Worm (Caenorhabditis elegans): Measurements from ENCODE around the gene evl-18.

Gene evl-18

DNA sequence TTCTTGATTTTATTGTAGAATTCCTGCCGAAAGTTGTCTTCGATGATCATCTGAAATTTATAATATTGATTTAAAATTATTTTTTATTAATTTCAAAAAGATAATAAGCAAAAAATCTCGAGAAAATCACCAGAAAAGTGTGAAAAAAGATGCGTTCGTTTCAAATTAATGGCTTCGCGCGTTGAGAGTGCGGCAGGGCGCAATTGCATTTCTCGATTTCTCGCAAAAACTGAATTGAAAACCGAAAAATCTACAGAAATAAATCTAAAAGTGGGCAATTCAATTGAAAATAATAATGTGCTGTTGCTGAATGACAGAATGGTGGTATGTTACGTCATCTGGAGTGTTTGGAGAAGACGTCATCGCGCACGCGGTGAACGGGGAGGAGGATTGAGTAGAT is at the start of gene evl-18:
Gene evl-18, minus strand, starts transcription at position 50 of the 400 bp plus-strand sequence.
- no peak for TF ChIP-seq ceh-34 (tag; optimal IDR thresholded peaks at IDR 0.05)
- no peak for TF ChIP-seq syd-9 (tag; optimal IDR thresholded peaks at IDR 0.05)
- no peak for TF ChIP-seq che-1 (tag; optimal IDR thresholded peaks at IDR 0.05)
- TF ChIP-seq hlh-30 (tag; optimal IDR thresholded peaks at IDR 0.05; ENCODE audit: insufficient read depth), result no peak
- no peak for TF ChIP-seq ttx-3 (tag; optimal IDR thresholded peaks at IDR 0.05)
- no peak for TF ChIP-seq nhr-232 (tag; optimal IDR thresholded peaks at IDR 0.05)
- TF ChIP-seq pag-3 (tag; optimal IDR thresholded peaks at IDR 0.05; ENCODE audit: borderline replicate concordance), result no peak

DNA sequence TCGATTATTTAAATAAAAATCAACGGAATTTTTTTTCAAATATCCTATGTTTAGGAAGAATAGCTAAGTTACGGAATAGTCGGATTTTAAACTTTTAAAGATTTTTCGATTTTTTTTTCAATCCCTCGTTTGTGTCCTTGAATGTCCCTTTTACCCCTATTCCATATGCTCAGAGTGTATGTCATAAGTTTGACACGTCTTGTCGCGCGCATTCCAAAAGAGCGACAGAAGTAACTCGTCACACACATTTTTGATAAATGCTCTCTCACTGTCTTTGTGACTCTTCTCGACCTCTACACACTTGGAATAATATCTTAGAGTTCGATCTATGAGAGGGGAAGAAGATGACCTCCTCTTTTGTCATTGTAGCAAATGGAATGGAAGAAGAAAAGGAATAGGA is 49.1 kb upstream of the evl-18 start:
- peak; percentile 37 for TF ChIP-seq unc-55 (GFP tag; optimal IDR thresholded peaks at IDR 0.05)
- no peak for TF ChIP-seq lin-11 (tag; optimal IDR thresholded peaks at IDR 0.05)
- TF ChIP-seq lim-6 (tag; optimal IDR thresholded peaks at IDR 0.05), result no peak
- TF ChIP-seq madf-2 (tag; optimal IDR thresholded peaks at IDR 0.05), result no peak
- no peak for TF ChIP-seq ceh-22 (tag; optimal IDR thresholded peaks at IDR 0.05)

DNA sequence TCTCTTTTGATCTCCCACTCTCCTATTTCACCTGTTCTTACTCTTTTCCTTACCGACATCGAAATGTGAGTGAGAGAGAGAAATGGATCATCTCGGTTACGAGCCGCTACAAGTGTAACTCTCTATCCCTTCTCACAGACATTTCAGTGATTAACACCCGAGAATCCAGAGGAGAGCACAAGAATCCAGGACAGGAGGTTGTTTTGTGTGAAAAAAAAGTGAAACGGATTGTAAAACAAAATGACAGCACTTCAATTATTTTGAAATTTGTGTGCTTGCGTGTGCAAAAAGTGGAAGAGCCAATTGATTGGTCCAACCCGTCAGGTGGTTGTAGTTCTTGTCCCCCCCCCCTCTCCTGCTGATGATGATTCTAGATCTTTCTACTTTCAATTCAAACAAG is 48.0 kb upstream of the evl-18 start:
- TF ChIP-seq nfya-1 (tag; optimal IDR thresholded peaks at IDR 0.05) (peak; percentile 13), ceh-18 (tag; optimal IDR thresholded peaks at IDR 0.05) (peak; percentile 74), nhr-11 (tag; optimal IDR thresholded peaks at IDR 0.05) (no peak), ceh-31 (tag; optimal IDR thresholded peaks at IDR 0.05) (no peak), sox-2 (GFP tag; IDR thresholded peaks at IDR 0.05) (no peak), pha-4 (tag; optimal IDR thresholded peaks at IDR 0.05) (no peak), hlh-13 (GFP tag; optimal IDR thresholded peaks at IDR 0.05) (no peak), pqm-1 (tag; optimal IDR thresholded peaks at IDR 0.05) (no peak), pat-9 (tag; optimal IDR thresholded peaks at IDR 0.05) (no peak), ceh-19 (GFP tag; optimal IDR thresholded peaks at IDR 0.05) (no peak), elt-2 (tag; optimal IDR thresholded peaks at IDR 0.05) (no peak), C08G9.2 (tag; optimal IDR thresholded peaks at IDR 0.05) (no peak), unc-55 (GFP tag; optimal IDR thresholded peaks at IDR 0.05) (peak; percentile 59), eyg-1 (tag; optimal IDR thresholded peaks at IDR 0.05) (no peak), ets-4 (tag; optimal IDR thresholded peaks at IDR 0.05) (no peak), ama-1 (optimal IDR thresholded peaks at IDR 0.05) (no peak), dve-1 (tag; optimal IDR thresholded peaks at IDR 0.05) (no peak), C38D4.7 (GFP tag; optimal IDR thresholded peaks at IDR 0.05) (no peak), ztf-16 (tag; optimal IDR thresholded peaks at IDR 0.05) (no peak), unc-3 (GFP tag; conservative IDR thresholded peaks at IDR 0.05) (no peak), unc-3 (tag; optimal IDR thresholded peaks at IDR 0.05) (no peak), rnt-1 (tag; optimal IDR thresholded peaks at IDR 0.05) (peak; percentile 28)

DNA sequence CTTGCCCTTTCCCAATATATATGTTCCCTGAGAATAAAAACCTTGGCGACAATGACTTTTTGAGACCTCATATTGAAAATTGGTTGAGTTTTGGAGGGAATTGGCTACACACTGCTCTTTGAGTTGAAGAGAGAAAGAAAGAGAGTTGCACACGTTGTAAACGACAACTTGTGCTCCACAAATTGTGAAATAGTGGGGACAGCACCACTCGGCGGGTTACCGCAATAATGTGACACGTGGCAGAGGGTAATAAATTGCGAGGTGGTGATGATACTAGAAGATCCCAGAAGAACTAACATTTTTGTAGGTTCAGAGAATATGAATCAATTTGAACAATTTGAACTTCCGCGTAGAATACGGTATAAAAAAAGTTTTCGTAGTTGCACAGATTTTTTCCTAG is 47.0 kb upstream of the evl-18 start:
- no peak for TF ChIP-seq syd-9 (tag; optimal IDR thresholded peaks at IDR 0.05)
- no peak for TF ChIP-seq ttx-3 (tag; optimal IDR thresholded peaks at IDR 0.05)
- TF ChIP-seq rnt-1 (tag; optimal IDR thresholded peaks at IDR 0.05), result peak; percentile 34
- TF ChIP-seq unc-55 (GFP tag; optimal IDR thresholded peaks at IDR 0.05), result no peak

DNA sequence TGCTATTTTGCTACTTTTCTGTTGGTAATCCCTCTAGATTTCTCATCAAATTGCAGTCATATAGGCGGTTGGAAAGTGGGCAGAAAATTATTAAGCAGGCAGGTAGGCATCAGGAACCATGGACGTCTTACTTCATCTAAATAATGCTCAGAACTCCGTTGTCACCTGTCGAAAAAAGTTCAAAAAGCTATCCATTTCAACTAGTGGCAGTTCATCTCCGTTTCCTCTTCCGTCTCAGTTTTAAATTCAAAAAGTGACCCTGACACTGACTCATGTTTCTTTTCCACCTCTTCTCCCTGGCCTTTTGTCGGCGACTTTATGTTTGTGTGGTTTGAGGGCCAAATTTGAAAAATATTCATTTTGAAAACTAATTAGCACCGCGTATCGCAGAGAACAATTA is 39.7 kb upstream of the evl-18 start:
- TF ChIP-seq ref-2 (tag; optimal IDR thresholded peaks at IDR 0.05) (peak; percentile 4), che-1 (tag; optimal IDR thresholded peaks at IDR 0.05) (no peak)

DNA sequence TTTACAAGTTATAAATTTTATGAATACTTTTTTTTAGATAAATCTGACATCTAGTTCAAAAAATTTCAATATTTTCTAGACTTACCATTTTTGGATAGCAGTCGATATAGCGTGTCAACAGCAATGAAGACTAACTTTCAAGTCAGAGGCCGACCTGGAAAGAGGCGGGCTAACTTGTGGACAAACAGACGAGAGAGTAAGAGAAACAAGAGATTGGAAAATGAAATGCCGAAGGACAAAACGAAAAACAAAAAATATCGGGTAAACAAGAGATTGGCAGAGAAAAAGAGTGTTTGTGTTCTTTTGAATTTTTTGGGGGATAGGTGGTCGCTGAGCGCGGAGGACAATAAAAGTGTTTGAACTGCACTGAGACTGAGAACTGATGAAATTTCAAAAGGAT is 38.3 kb upstream of the evl-18 start, which contains the start of gene lec-4:
Gene lec-4, minus strand, starts transcription at position 154 of the 400 bp plus-strand sequence.
- TF ChIP-seq pat-9 (tag; optimal IDR thresholded peaks at IDR 0.05) (no peak), fkh-6 (tag; optimal IDR thresholded peaks at IDR 0.05) (no peak), ztf-16 (tag; optimal IDR thresholded peaks at IDR 0.05) (no peak), mec-3 (tag; optimal IDR thresholded peaks at IDR 0.05; ENCODE audit: borderline replicate concordance) (no peak), ceh-19 (GFP tag; optimal IDR thresholded peaks at IDR 0.05) (no peak), tbx-7 (tag; optimal IDR thresholded peaks at IDR 0.05) (no peak), madf-2 (tag; optimal IDR thresholded peaks at IDR 0.05) (no peak), rnt-1 (tag; optimal IDR thresholded peaks at IDR 0.05) (no peak), pax-1 (tag; optimal IDR thresholded peaks at IDR 0.05) (no peak), pqm-1 (tag; optimal IDR thresholded peaks at IDR 0.05) (no peak), hlh-6 (tag; optimal IDR thresholded peaks at IDR 0.05) (no peak), pag-3 (tag; optimal IDR thresholded peaks at IDR 0.05; ENCODE audit: borderline replicate concordance) (no peak), gmeb-2 (tag; optimal IDR thresholded peaks at IDR 0.05) (no peak), ceh-6 (GFP tag; optimal IDR thresholded peaks at IDR 0.05) (no peak), nhr-11 (tag; optimal IDR thresholded peaks at IDR 0.05) (no peak), sox-4 (tag; optimal IDR thresholded peaks at IDR 0.05) (no peak)

Data from whole organism, late embryonic.